Fruit fly (Drosophila melanogaster): Measurements from ENCODE around the gene CG4199.

dm6 chrX:2061119-2061518 is 12.2 kb downstream of the CG4199 start:
- TF ChIP-seq CTCF (optimal IDR thresholded peaks at IDR 0.05) (no peak), CG8478 (optimal IDR thresholded peaks at IDR 0.05) (no peak)
